Worm (Caenorhabditis elegans): ENCODE results near the gene hpo-36.

hpo-36 gene

ce11 chrV:3743172-3743626 lies 4.0 kb upstream of the hpo-36 start, which contains the start of gene mtm-9 (continued):
- no peak for TF ChIP-seq zag-1 (tag; optimal IDR thresholded peaks at IDR 0.05)
- no peak for TF ChIP-seq eor-1 (tag; optimal IDR thresholded peaks at IDR 0.05)
- TF ChIP-seq ztf-4 (tag; optimal IDR thresholded peaks at IDR 0.05), result no peak
- TF ChIP-seq pha-4 (tag; optimal IDR thresholded peaks at IDR 0.05), result peak; percentile 75
- peak; percentile 43 for TF ChIP-seq ceh-28 (tag; optimal IDR thresholded peaks at IDR 0.05)
- TF ChIP-seq unc-39 (tag; optimal IDR thresholded peaks at IDR 0.05), result no peak
- no peak for TF ChIP-seq ama-1 (optimal IDR thresholded peaks at IDR 0.05)
- no peak for TF ChIP-seq unc-62 (GFP tag; optimal IDR thresholded peaks at IDR 0.05)
- no peak for TF ChIP-seq lsy-12 (tag; optimal IDR thresholded peaks at IDR 0.05)
- TF ChIP-seq fos-1 (tag; optimal IDR thresholded peaks at IDR 0.05), result no peak
- no peak for TF ChIP-seq sea-2 (GFP tag; optimal IDR thresholded peaks at IDR 0.05)
- TF ChIP-seq nhr-237 (tag; optimal IDR thresholded peaks at IDR 0.05), result no peak
- TF ChIP-seq elt-3 (tag; optimal IDR thresholded peaks at IDR 0.05), result no peak
- no peak for TF ChIP-seq nhr-11 (tag; optimal IDR thresholded peaks at IDR 0.05)
- TF ChIP-seq nhr-23 (tag; optimal IDR thresholded peaks at IDR 0.05), result peak; percentile 49

- TF ChIP-seq nhr-43 (tag; optimal IDR thresholded peaks at IDR 0.05; ENCODE audit: poor library complexity, severe bottlenecking), result no peak
- TF ChIP-seq lin-15B (tag; optimal IDR thresholded peaks at IDR 0.05), result no peak
- no peak for TF ChIP-seq nhr-25 (tag; optimal IDR thresholded peaks at IDR 0.05)
- TF ChIP-seq snpc-4 (tag; optimal IDR thresholded peaks at IDR 0.05), result no peak
- no peak for TF ChIP-seq nhr-77 (tag; optimal IDR thresholded peaks at IDR 0.05)
- no peak for TF ChIP-seq pha-4 (tag; optimal IDR thresholded peaks at IDR 0.05)
- TF ChIP-seq ztf-11 (tag; optimal IDR thresholded peaks at IDR 0.05), result no peak
- no peak for TF ChIP-seq elt-1 (tag; optimal IDR thresholded peaks at IDR 0.05)
- TF ChIP-seq pqm-1 (tag; optimal IDR thresholded peaks at IDR 0.05), result no peak
- TF ChIP-seq egl-27 (tag; optimal IDR thresholded peaks at IDR 0.05), result no peak
- no peak for TF ChIP-seq elt-3 (tag; optimal IDR thresholded peaks at IDR 0.05)
- no peak for TF ChIP-seq nhr-67 (tag; optimal IDR thresholded peaks at IDR 0.05)
- TF ChIP-seq ama-1 (optimal IDR thresholded peaks at IDR 0.05), result no peak
- TF ChIP-seq fkh-2 (tag; optimal IDR thresholded peaks at IDR 0.05), result no peak
- TF ChIP-seq hmg-11 (tag; optimal IDR thresholded peaks at IDR 0.05), result no peak
Observed at ce11 chrV:3738409-3738808, 793 bp downstream of the hpo-36 start.

DNA sequence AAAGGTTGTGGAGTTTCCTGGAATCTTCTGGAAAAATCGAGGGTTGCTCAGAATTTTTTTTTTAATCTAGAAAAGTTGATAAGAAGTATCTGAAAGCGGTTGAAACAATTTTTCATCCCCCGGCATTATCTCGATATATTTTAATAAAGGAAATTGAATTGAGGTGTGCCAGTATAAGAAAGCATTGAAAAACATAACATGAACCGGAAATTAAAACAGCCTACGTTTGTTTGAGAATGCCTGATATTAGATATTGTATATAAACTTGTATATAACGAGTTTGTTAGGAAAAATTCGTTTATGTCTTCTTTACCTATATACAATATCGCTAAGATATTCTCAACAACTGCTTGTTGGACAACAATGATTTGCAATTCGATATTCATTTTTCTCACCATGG lies 14.4 kb downstream of the hpo-36 start, which contains the start of gene str-30:
TSS of gene str-30 (plus strand) at position 301 of the 400 bp plus-strand sequence.
- no peak for TF ChIP-seq sea-2 (GFP tag; optimal IDR thresholded peaks at IDR 0.05)
- TF ChIP-seq pqm-1 (tag; optimal IDR thresholded peaks at IDR 0.05), result no peak
- no peak for TF ChIP-seq nhr-237 (tag; optimal IDR thresholded peaks at IDR 0.05)
- no peak for TF ChIP-seq lin-15B (tag; optimal IDR thresholded peaks at IDR 0.05)
- no peak for TF ChIP-seq elt-3 (tag; optimal IDR thresholded peaks at IDR 0.05)
- no peak for TF ChIP-seq nhr-43 (tag; optimal IDR thresholded peaks at IDR 0.05; ENCODE audit: poor library complexity, severe bottlenecking)
- TF ChIP-seq tbx-2 (tag; optimal IDR thresholded peaks at IDR 0.05), result no peak
- TF ChIP-seq unc-62 (GFP tag; optimal IDR thresholded peaks at IDR 0.05), result no peak
- TF ChIP-seq ceh-16 (tag; optimal IDR thresholded peaks at IDR 0.05), result no peak
- no peak for TF ChIP-seq ztf-4 (tag; optimal IDR thresholded peaks at IDR 0.05)
- no peak for TF ChIP-seq mdl-1 (tag; optimal IDR thresholded peaks at IDR 0.05)
- no peak for TF ChIP-seq eor-1 (tag; optimal IDR thresholded peaks at IDR 0.05)
- TF ChIP-seq mml-1 (tag; optimal IDR thresholded peaks at IDR 0.05), result no peak
- no peak for TF ChIP-seq jun-1 (tag; optimal IDR thresholded peaks at IDR 0.05)
- TF ChIP-seq daf-12 (tag; optimal IDR thresholded peaks at IDR 0.05), result no peak
- TF ChIP-seq ceh-9 (tag; optimal IDR thresholded peaks at IDR 0.05), result no peak
- TF ChIP-seq R02D3.7 (tag; optimal IDR thresholded peaks at IDR 0.05), result no peak
- no peak for TF ChIP-seq pha-4 (tag; optimal IDR thresholded peaks at IDR 0.05)
- TF ChIP-seq ama-1 (optimal IDR thresholded peaks at IDR 0.05), result no peak

- TF ChIP-seq aly-2 (tag; optimal IDR thresholded peaks at IDR 0.05) (no peak), fkh-2 (tag; optimal IDR thresholded peaks at IDR 0.05) (no peak), elt-3 (tag; optimal IDR thresholded peaks at IDR 0.05) (no peak), jun-1 (tag; optimal IDR thresholded peaks at IDR 0.05) (no peak), egl-27 (tag; optimal IDR thresholded peaks at IDR 0.05) (no peak), unc-39 (tag; optimal IDR thresholded peaks at IDR 0.05) (no peak), nhr-12 (tag; optimal IDR thresholded peaks at IDR 0.05) (no peak), ZK546.5 (tag; optimal IDR thresholded peaks at IDR 0.05) (no peak), lsy-12 (tag; optimal IDR thresholded peaks at IDR 0.05) (no peak), nhr-77 (tag; optimal IDR thresholded peaks at IDR 0.05) (no peak), nhr-11 (tag; optimal IDR thresholded peaks at IDR 0.05) (no peak), sea-2 (GFP tag; optimal IDR thresholded peaks at IDR 0.05) (no peak), snpc-4 (tag; optimal IDR thresholded peaks at IDR 0.05) (no peak), R02D3.7 (tag; optimal IDR thresholded peaks at IDR 0.05) (no peak), unc-62 (GFP tag; optimal IDR thresholded peaks at IDR 0.05) (no peak), elt-1 (tag; optimal IDR thresholded peaks at IDR 0.05) (no peak), nhr-237 (tag; optimal IDR thresholded peaks at IDR 0.05) (no peak)
Observed at ce11 chrV:3718507-3718906, 20.7 kb downstream of the hpo-36 start.
